Fruit fly (Drosophila melanogaster) whole organism, embryonic: Measurements from ENCODE around the gene Schip1.

Source experiments
- Antp ChIP-seq: fragments of 200-800 bp; sonication (Bioruptor generic); optimal IDR thresholded peaks from 3 replicates; lab custom pipeline; 2016; ENCODE audit warnings: missing biosample characterization, missing genetic modification characterization
- BEAF-32 ChIP-seq: fragments of 200-800 bp; sonication (Bioruptor generic); optimal IDR thresholded peaks from 3 replicates; lab custom pipeline; 2017; ENCODE audit warnings: missing biosample characterization, missing genetic modification characterization, mild to moderate bottlenecking, moderate library complexity, missing genetic modification reagents
- Bgb ChIP-seq: fragments of 200-800 bp; sonication (Bioruptor generic); IDR thresholded peaks from 2 replicates; pipeline ENCODE4 v1.3.6; 2022; ENCODE audit warnings: missing biosample characterization, missing genetic modification characterization; ENCODE audit not compliant: partially characterized antibody
- CG13894 ChIP-seq: fragments of 200-800 bp; sonication (Bioruptor generic); optimal IDR thresholded peaks from 3 replicates; lab custom pipeline; 2018; ENCODE audit warnings: missing biosample characterization, mild to moderate bottlenecking, missing genetic modification characterization, moderate library complexity
- CG14014 ChIP-seq: fragments of 200-800 bp; sonication (Bioruptor generic); IDR thresholded peaks from 2 replicates; pipeline ENCODE4 v1.3.6; 2022; ENCODE audit warnings: missing biosample characterization, missing genetic modification characterization
- CG14710 ChIP-seq: fragments of 200-800 bp; sonication (Bioruptor generic); optimal IDR thresholded peaks from 3 replicates; lab custom pipeline; 2019; ENCODE audit warnings: missing biosample characterization, mild to moderate bottlenecking, missing genetic modification characterization, moderate library complexity
- CG15011 ChIP-seq: fragments of 200-800 bp; sonication (Bioruptor generic); optimal IDR thresholded peaks from 3 replicates; lab custom pipeline; 2018; ENCODE audit warnings: missing biosample characterization, mild to moderate bottlenecking, missing genetic modification characterization
- CG15514 ChIP-seq: fragments of 200-800 bp; sonication (Bioruptor generic); optimal IDR thresholded peaks from 3 replicates; lab custom pipeline; 2017; ENCODE audit warnings: missing biosample characterization, missing genetic modification characterization, mild to moderate bottlenecking, moderate library complexity, missing genetic modification reagents
- CG17361 ChIP-seq: fragments of 200-800 bp; sonication (Bioruptor generic); IDR thresholded peaks from 3 replicates; pipeline ENCODE4 v1.3.6; 2022; ENCODE audit warnings: missing biosample characterization, missing genetic modification characterization
- CG17829 ChIP-seq: fragments of 200-800 bp; optimal IDR thresholded peaks from 2 replicates; lab custom pipeline; 2019; ENCODE audit warnings: missing biosample characterization, mild to moderate bottlenecking, missing genetic modification characterization, moderate library complexity
- CG3065 ChIP-seq: fragments of 200-800 bp; sonication (Bioruptor generic); optimal IDR thresholded peaks from 2 replicates; lab custom pipeline; 2016; ENCODE audit warnings: missing biosample characterization, missing genetic modification characterization
- CG3281 ChIP-seq: fragments of 200-800 bp; sonication (Bioruptor generic); optimal IDR thresholded peaks from 3 replicates; lab custom pipeline; 2017; ENCODE audit warnings: missing biosample characterization, mild to moderate bottlenecking, missing genetic modification characterization
- CG4424 ChIP-seq: fragments of 200-800 bp; sonication (Bioruptor generic); optimal IDR thresholded peaks from 3 replicates; lab custom pipeline; 2016; ENCODE audit warnings: missing biosample characterization, missing genetic modification characterization
- CG6175 ChIP-seq: fragments of 200-800 bp; sonication (Bioruptor generic); IDR thresholded peaks from 3 replicates; pipeline ENCODE4 v1.3.6; 2022; ENCODE audit warnings: missing biosample characterization, missing genetic modification characterization
- CG6254 ChIP-seq: fragments of 200-800 bp; sonication (Bioruptor generic); optimal IDR thresholded peaks from 3 replicates; lab custom pipeline; 2017; ENCODE audit warnings: mild to moderate bottlenecking, missing biosample characterization, missing genetic modification reagents, missing genetic modification characterization
- CG6791 ChIP-seq: fragments of 200-800 bp; sonication (Bioruptor generic); IDR thresholded peaks from 3 replicates; pipeline ENCODE4 v1.3.6; 2022; ENCODE audit warnings: missing biosample characterization, missing genetic modification characterization; ENCODE audit not compliant: partially characterized antibody
- CG7987 ChIP-seq: fragments of 200-800 bp; sonication (Bioruptor generic); optimal IDR thresholded peaks from 2 replicates; lab custom pipeline; 2018; ENCODE audit warnings: missing biosample characterization, mild to moderate bottlenecking, missing genetic modification characterization, moderate library complexity
- CG9215 ChIP-seq: fragments of 200-800 bp; sonication (Bioruptor generic); IDR thresholded peaks from 2 replicates; pipeline ENCODE4 v1.3.6; 2022; ENCODE audit warnings: missing biosample characterization, missing genetic modification characterization
- CG9727 ChIP-seq: fragments of 200-800 bp; sonication (Bioruptor generic); optimal IDR thresholded peaks from 3 replicates; lab custom pipeline; 2017; ENCODE audit warnings: missing biosample characterization, mild to moderate bottlenecking, missing genetic modification characterization
- CG9817 ChIP-seq: fragments of 200-800 bp; sonication (Bioruptor generic); optimal IDR thresholded peaks from 2 replicates; lab custom pipeline; 2018; ENCODE audit warnings: missing biosample characterization, mild to moderate bottlenecking, missing genetic modification characterization, moderate library complexity
- Dbx ChIP-seq: fragments of 200-800 bp; sonication (Bioruptor generic); IDR thresholded peaks from 3 replicates; pipeline ENCODE4 v1.3.6; 2022; ENCODE audit warnings: missing biosample characterization, missing genetic modification characterization
- Doc3 ChIP-seq: fragments of 200-800 bp; sonication (Bioruptor generic); IDR thresholded peaks from 3 replicates; pipeline ENCODE4 v1.3.6; 2022; ENCODE audit warnings: missing biosample characterization, missing genetic modification characterization; ENCODE audit not compliant: partially characterized antibody
- Gug ChIP-seq: fragments of 200-800 bp; sonication (Bioruptor generic); IDR thresholded peaks from 4 replicates; pipeline ENCODE4 v1.3.6; 2022; ENCODE audit warnings: missing biosample characterization, missing genetic modification characterization
- H15 ChIP-seq: fragments of 200-800 bp; sonication (Bioruptor generic); IDR thresholded peaks from 3 replicates; pipeline ENCODE4 v1.3.6; 2022; ENCODE audit warnings: missing biosample characterization, missing genetic modification characterization
- Meics ChIP-seq: fragments of 200-800 bp; sonication (Bioruptor generic); optimal IDR thresholded peaks from 2 replicates; lab custom pipeline; 2017; ENCODE audit warnings: missing biosample characterization, mild to moderate bottlenecking, missing genetic modification characterization
- Nf-YC ChIP-seq: fragments of 200-800 bp; optimal IDR thresholded peaks from 3 replicates; lab custom pipeline; 2019; ENCODE audit warnings: missing biosample characterization, mild to moderate bottlenecking, missing genetic modification characterization, moderate library complexity
- Rfx ChIP-seq: fragments of 200-800 bp; sonication (Bioruptor generic); IDR thresholded peaks from 2 replicates; pipeline ENCODE4 v1.3.6; 2022; ENCODE audit warnings: missing biosample characterization, missing genetic modification characterization
- Scr ChIP-seq: fragments of 200-800 bp; sonication (Bioruptor generic); IDR thresholded peaks from 2 replicates; pipeline ENCODE4 v1.3.6; 2022; ENCODE audit warnings: missing biosample characterization, missing genetic modification characterization; ENCODE audit not compliant: partially characterized antibody
- Sox100B ChIP-seq: fragments of 200-800 bp; sonication (Bioruptor generic); optimal IDR thresholded peaks from 3 replicates; lab custom pipeline; 2018; ENCODE audit warnings: missing biosample characterization, mild to moderate bottlenecking, missing genetic modification characterization
- caup ChIP-seq: fragments of 200-800 bp; sonication (Bioruptor generic); optimal IDR thresholded peaks from 3 replicates; lab custom pipeline; 2017; ENCODE audit warnings: missing biosample characterization, mild to moderate bottlenecking, missing genetic modification characterization, moderate library complexity; ENCODE audit not compliant: severe bottlenecking
- ci ChIP-seq: fragments of 200-800 bp; sonication (Bioruptor generic); IDR thresholded peaks from 3 replicates; pipeline ENCODE4 v1.3.6; 2022; ENCODE audit warnings: missing biosample characterization, missing genetic modification characterization
- crp ChIP-seq, 2 experiments: fragments of 200-800 bp; sonication (Bioruptor generic); optimal IDR thresholded peaks; 2 replicates in 1 of 2; 3 replicates in 1 of 2; lab custom pipeline; 2017; ENCODE audit warnings: missing biosample characterization in 2 of 2, missing genetic modification characterization in 2 of 2, mild to moderate bottlenecking in 1 of 2, moderate library complexity in 1 of 2
- en ChIP-seq: fragments of 200-800 bp; sonication (Bioruptor generic); optimal IDR thresholded peaks from 2 replicates; lab custom pipeline; 2016; ENCODE audit warnings: missing biosample characterization, missing genetic modification characterization
- fru ChIP-seq: fragments of >200 bp; optimal IDR thresholded peaks from 2 replicates; lab custom pipeline; 2017
- gfzf ChIP-seq: fragments of 200-800 bp; sonication (Bioruptor generic); optimal IDR thresholded peaks from 2 replicates; lab custom pipeline; 2016; ENCODE audit warnings: missing biosample characterization, mild to moderate bottlenecking, missing genetic modification characterization, moderate library complexity
- hth ChIP-seq: fragments of >200 bp; optimal IDR thresholded peaks from 2 replicates; lab custom pipeline; 2017; ENCODE audit warnings: inconsistent platforms
- inv ChIP-seq: fragments of 200-800 bp; sonication (Bioruptor generic); IDR thresholded peaks from 2 replicates; pipeline ENCODE4 v1.3.6; 2022; ENCODE audit warnings: missing biosample characterization, missing genetic modification characterization; ENCODE audit not compliant: partially characterized antibody
- lilli ChIP-seq: fragments of 200-800 bp; sonication (Bioruptor generic); optimal IDR thresholded peaks from 3 replicates; lab custom pipeline; 2016; ENCODE audit warnings: missing biosample characterization, missing genetic modification characterization
- nerfin-1 ChIP-seq: fragments of 200-800 bp; sonication (Bioruptor generic); optimal IDR thresholded peaks from 3 replicates; lab custom pipeline; 2019; ENCODE audit warnings: missing biosample characterization, mild to moderate bottlenecking, missing genetic modification characterization, moderate library complexity
- nmo ChIP-seq: fragments of 200-800 bp; sonication (Bioruptor generic); optimal IDR thresholded peaks from 2 replicates; lab custom pipeline; 2018; ENCODE audit warnings: missing biosample characterization, mild to moderate bottlenecking, missing genetic modification characterization, moderate library complexity
- phol ChIP-seq: fragments of 200-800 bp; sonication (Bioruptor generic); optimal IDR thresholded peaks from 3 replicates; lab custom pipeline; 2018; ENCODE audit warnings: missing biosample characterization, mild to moderate bottlenecking, missing genetic modification characterization, moderate library complexity
- pnt ChIP-seq: fragments of 200-800 bp; sonication (Bioruptor generic); optimal IDR thresholded peaks from 3 replicates; lab custom pipeline; 2016; ENCODE audit warnings: missing biosample characterization, missing genetic modification characterization
- pum ChIP-seq: fragments of 200-800 bp; sonication (Bioruptor generic); optimal IDR thresholded peaks from 2 replicates; lab custom pipeline; 2016; ENCODE audit warnings: missing biosample characterization, missing genetic modification characterization
- repo ChIP-seq: fragments of 200-800 bp; sonication (Bioruptor generic); optimal IDR thresholded peaks from 2 replicates; lab custom pipeline; 2016; ENCODE audit warnings: missing biosample characterization, missing genetic modification characterization
- slp2 ChIP-seq: fragments of 200-800 bp; sonication (Bioruptor generic); optimal IDR thresholded peaks from 2 replicates; lab custom pipeline; 2016; ENCODE audit warnings: missing biosample characterization, missing genetic modification characterization
- sob ChIP-seq: fragments of 200-800 bp; sonication (Bioruptor generic); IDR thresholded peaks from 2 replicates; pipeline ENCODE4 v1.3.6; 2022; ENCODE audit warnings: missing biosample characterization, missing genetic modification characterization
- sqz ChIP-seq: fragments of 200-800 bp; sonication (Bioruptor generic); optimal IDR thresholded peaks from 3 replicates; lab custom pipeline; 2018; ENCODE audit warnings: missing biosample characterization, mild to moderate bottlenecking, missing genetic modification characterization
- vvl ChIP-seq: fragments of 200-800 bp; sonication (Bioruptor generic); IDR thresholded peaks from 2 replicates; pipeline ENCODE4 v1.3.6; 2022; ENCODE audit warnings: missing biosample characterization, missing genetic modification characterization
- zfh2 ChIP-seq: fragments of 200-800 bp; sonication (Bioruptor generic); optimal IDR thresholded peaks from 2 replicates; lab custom pipeline; 2016; ENCODE audit warnings: missing biosample characterization, missing genetic modification characterization

Schip1 gene

DNA sequence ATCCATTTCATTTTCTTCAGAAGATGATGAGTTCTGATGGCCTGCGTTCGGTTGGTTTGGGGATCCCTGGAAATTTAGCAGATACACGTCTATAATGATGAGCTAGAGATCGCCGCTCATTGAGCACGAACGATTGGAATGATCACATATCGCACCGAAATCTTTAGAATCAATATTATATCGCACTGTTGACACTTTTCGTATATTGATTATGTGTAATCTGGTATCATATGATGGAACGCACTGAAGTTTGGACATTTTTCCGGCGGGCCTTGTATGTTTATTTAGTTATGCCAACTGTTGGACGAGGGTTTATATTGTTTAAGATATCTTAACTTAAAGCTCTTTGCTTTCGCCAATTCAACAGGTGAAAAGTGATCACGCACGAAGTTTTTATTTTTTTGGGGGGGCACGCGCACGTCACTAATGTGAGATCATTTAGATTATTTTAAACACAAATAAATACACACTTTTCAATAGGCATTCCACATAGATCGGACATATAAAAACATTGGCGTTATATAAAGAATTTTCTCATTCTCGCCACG, 9.8 kb downstream of the Schip1 start (continued):
- TF ChIP-seq CG9817 (tag; lab: Kevin White, UChicago) (no peak), CG14014 (0 out of 2 replicates have a peak, but pooled peaks have one; percentile 34), en (GFP tag; lab: Kevin White, UChicago) (peak; percentile 15), CG7987 (peak; percentile 21), crp (GFP tag; optimal IDR thresholded peaks at IDR 0.05; lab: Kevin White, UChicago) (no peak), CG6175 (GFP tag; lab: Robert Waterston, UW) (no peak), pum (GFP tag; lab: Kevin White, UChicago) (peak; percentile 2), sqz (GFP tag; lab: Kevin White, UChicago) (peak; percentile 51), CG17361 (peak; percentile 43; the same call in 1 of the 3 replicates), CG9727 (GFP tag; lab: Kevin White, UChicago) (peak; percentile 17), ci (GFP tag; lab: Robert Waterston, UW) (no peak), vvl (GFP tag; lab: Robert Waterston, UW) (0 out of 2 replicates have a peak, but pooled peaks have one; percentile 5), CG17829 (tag; lab: Kevin White, UChicago) (peak; percentile 9), CG3065 (no peak), slp2 (GFP tag; lab: Kevin White, UChicago) (peak; percentile 10), Bgb (peak; percentile 46; the same call in 1 of the 2 replicates), Antp (GFP tag; lab: Kevin White, UChicago) (peak; percentile 18), Rfx (GFP tag; lab: Robert Waterston, UW) (peak; percentile 56; the same call in 1 of the 2 replicates), lilli (peak; percentile 42), BEAF-32 (GFP tag; lab: Kevin White, UChicago) (peak; percentile 78), CG9215 (GFP tag; lab: Robert Waterston, UW) (no peak), sob (GFP tag; lab: Robert Waterston, UW) (peak; percentile 33; the same call in 1 of the 2 replicates), pnt (GFP tag; lab: Kevin White, UChicago) (no peak), Meics (GFP tag; lab: Kevin White, UChicago) (peak; percentile 16), gfzf (GFP tag; lab: Kevin White, UChicago) (peak; percentile 5), CG15011 (GFP tag; lab: Kevin White, UChicago) (no peak), inv (peak; percentile 86), CG6791 (no peak), zfh2 (peak; percentile 35), Doc3 (GFP tag; lab: Robert Waterston, UW) (peak; percentile 72; the same call in 2 of the 3 replicates), Dbx (GFP tag; lab: Robert Waterston, UW) (peak; percentile 43; the same call in 1 of the 3 replicates), Nf-YC (tag; lab: Kevin White, UChicago) (peak; percentile 2), CG4424 (GFP tag; lab: Kevin White, UChicago) (peak; percentile 36), CG14710 (peak; percentile 7), Sox100B (GFP tag; lab: Kevin White, UChicago) (peak; percentile 33), nerfin-1 (tag; lab: Kevin White, UChicago) (peak; percentile 10), CG6254 (GFP tag; lab: Kevin White, UChicago) (peak; percentile 1), H15 (GFP tag; lab: Robert Waterston, UW) (0 out of 3 replicates have a peak, but pooled peaks have one; percentile 10), fru (lab: Kevin White, UChicago) (no peak), nmo (GFP tag; lab: Kevin White, UChicago) (peak; percentile 22), repo (GFP tag; lab: Kevin White, UChicago) (no peak), Scr (GFP tag; lab: Robert Waterston, UW) (peak; percentile 81), caup (GFP tag; lab: Kevin White, UChicago) (no peak), CG3281 (GFP tag; lab: Kevin White, UChicago) (peak; percentile 49), hth (no peak), CG15514 (GFP tag; lab: Kevin White, UChicago) (peak; percentile 6), Gug (peak; percentile 17; the same call in 1 of the 4 replicates), phol (tag; lab: Kevin White, UChicago) (peak; percentile 7), CG13894 (no peak)
